Fruit fly (Drosophila melanogaster): ENCODE results near the gene CG14626.
A peak's percentile ranks its signal among the peaks of the same experiment; 100 is the strongest.

CG14626 gene

dm6 chrX:1231707-1232106 lies 47.1 kb downstream of the CG14626 start:
- TF ChIP-seq HLH54F (GFP tag; optimal IDR thresholded peaks at IDR 0.05) (no peak), Drgx (GFP tag; IDR thresholded peaks at IDR 0.05) (peak; percentile 62), tll (GFP tag; optimal IDR thresholded peaks at IDR 0.05) (no peak), bigmax (GFP tag; optimal IDR thresholded peaks at IDR 0.05) (no peak), CrebB (tag; optimal IDR thresholded peaks at IDR 0.05) (no peak), repo (GFP tag; optimal IDR thresholded peaks at IDR 0.05) (no peak), NFAT (GFP tag; IDR thresholded peaks at IDR 0.05) (no peak)

DNA sequence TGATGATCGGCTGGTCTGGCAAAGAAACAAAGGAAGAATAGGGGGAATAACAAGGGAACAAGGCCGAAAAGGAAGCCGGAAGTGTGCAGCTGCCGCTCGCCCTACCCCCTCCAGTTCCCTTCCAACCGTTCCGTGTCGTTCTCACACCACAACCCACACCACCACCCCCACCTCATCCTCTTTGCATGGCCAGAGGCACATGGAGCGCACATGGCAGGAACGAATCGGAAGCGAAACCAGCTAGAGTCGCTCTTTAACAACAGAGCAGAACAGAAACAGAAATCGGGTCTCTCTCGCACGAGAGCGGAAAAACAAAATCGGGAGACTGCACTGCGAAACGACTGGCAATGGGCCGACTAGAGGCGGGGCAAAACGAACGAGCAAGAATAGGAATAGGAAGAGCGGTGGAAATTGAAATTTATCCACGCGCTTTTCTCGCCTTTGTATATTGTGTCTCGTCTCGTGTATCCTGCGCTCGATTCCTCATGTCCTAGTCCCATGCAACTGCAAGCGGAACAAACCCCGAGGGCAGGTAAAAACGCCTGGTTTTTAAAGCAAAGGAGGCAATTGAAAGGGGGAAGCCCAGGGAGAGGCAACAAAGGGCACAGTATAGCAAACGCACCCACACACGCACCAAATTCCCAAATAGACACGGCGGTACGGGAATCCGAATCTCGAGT lies 48.1 kb downstream of the CG14626 start:
- TF ChIP-seq sd (tag; optimal IDR thresholded peaks at IDR 0.05) (no peak), bowl (GFP tag; IDR thresholded peaks at IDR 0.05) (no peak), Sin3A (optimal IDR thresholded peaks at IDR 0.05) (no peak), CG3995 (GFP tag; optimal IDR thresholded peaks at IDR 0.05) (no peak), nom (GFP tag; optimal IDR thresholded peaks at IDR 0.05) (peak; percentile 27), nau (GFP tag; optimal IDR thresholded peaks at IDR 0.05) (no peak), cad (GFP tag; optimal IDR thresholded peaks at IDR 0.05) (no peak), hb (GFP tag; IDR thresholded peaks at IDR 0.05; ENCODE audit: partially characterized antibody) (no peak), CG3726 (GFP tag; IDR thresholded peaks at IDR 0.05) (no peak), ftz-f1 (GFP tag; optimal IDR thresholded peaks at IDR 0.05) (no peak), CG14667 (GFP tag; IDR thresholded peaks at IDR 0.05) (no peak), CG4404 (GFP tag; IDR thresholded peaks at IDR 0.05) (no peak), p53 (GFP tag; optimal IDR thresholded peaks at IDR 0.05) (no peak), gt (GFP tag; IDR thresholded peaks at IDR 0.05) (no peak), vvl (GFP tag; IDR thresholded peaks at IDR 0.05) (no peak), Ets97D (GFP tag; optimal IDR thresholded peaks at IDR 0.05) (no peak), H2.0 (GFP tag; IDR thresholded peaks at IDR 0.05) (no peak), Spps (tag; optimal IDR thresholded peaks at IDR 0.05) (no peak), sug (tag; optimal IDR thresholded peaks at IDR 0.05) (no peak), Tbp (GFP tag; optimal IDR thresholded peaks at IDR 0.05) (no peak), CG10321 (GFP tag; IDR thresholded peaks at IDR 0.05) (no peak), B-H1 (GFP tag; IDR thresholded peaks at IDR 0.05) (no peak), ab (GFP tag; optimal IDR thresholded peaks at IDR 0.05) (no peak), Dfd (GFP tag; optimal IDR thresholded peaks at IDR 0.05) (no peak), Camta (GFP tag; optimal IDR thresholded peaks at IDR 0.05) (no peak), CG4328 (GFP tag; optimal IDR thresholded peaks at IDR 0.05) (no peak), Fer3 (tag; optimal IDR thresholded peaks at IDR 0.05) (no peak), Atf3 (GFP tag; optimal IDR thresholded peaks at IDR 0.05) (no peak), ap (GFP tag; IDR thresholded peaks at IDR 0.05) (no peak), Deaf1 (tag; optimal IDR thresholded peaks at IDR 0.05) (peak; percentile 46), stc (GFP tag; IDR thresholded peaks at IDR 0.05) (no peak), ssp (GFP tag; IDR thresholded peaks at IDR 0.05) (no peak), Awh (GFP tag; IDR thresholded peaks at IDR 0.05) (no peak), CG2202 (tag; optimal IDR thresholded peaks at IDR 0.05) (no peak), mam (GFP tag; optimal IDR thresholded peaks at IDR 0.05) (no peak), CG8478 (optimal IDR thresholded peaks at IDR 0.05) (no peak), aop (GFP tag; IDR thresholded peaks at IDR 0.05) (peak; percentile 20; the same call in 1 of the 2 replicates), CG11093 (GFP tag; IDR thresholded peaks at IDR 0.05) (no peak), maf-S (GFP tag; optimal IDR thresholded peaks at IDR 0.05) (no peak), CG3407 (GFP tag; optimal IDR thresholded peaks at IDR 0.05) (no peak), CG11456 (GFP tag; IDR thresholded peaks at IDR 0.05) (no peak), Trl (optimal IDR thresholded peaks at IDR 0.05) (peak; percentile 48 to 66), Trl (GFP tag; optimal IDR thresholded peaks at IDR 0.05) (no peak), eyg (GFP tag; optimal IDR thresholded peaks at IDR 0.05) (no peak), CG13296 (GFP tag; optimal IDR thresholded peaks at IDR 0.05) (no peak)

Measured in whole organism, embryonic.